Fruit fly (Drosophila melanogaster) whole organism, prepupa: Measurements from ENCODE around the gene pbl.
A peak's percentile ranks its signal among the peaks of the same experiment; 100 is the strongest.

Experiments
- CG10631 ChIP-seq: fragments of 200-800 bp; sonication (Bioruptor generic); optimal IDR thresholded peaks from 2 replicates; lab custom pipeline; 2016; ENCODE audit warnings: missing biosample characterization, missing genetic modification characterization
- CG15336 ChIP-seq: fragments of 200-800 bp; sonication (Bioruptor generic); IDR thresholded peaks from 2 replicates; pipeline ENCODE4 v1.3.6; 2022; ENCODE audit warnings: missing biosample characterization, missing genetic modification characterization
- CG1621 ChIP-seq: fragments of 200-800 bp; sonication (Bioruptor generic); optimal IDR thresholded peaks from 3 replicates; lab custom pipeline; 2018; ENCODE audit warnings: missing biosample characterization, mild to moderate bottlenecking, missing genetic modification characterization
- CG3032 ChIP-seq: fragments of 200-800 bp; optimal IDR thresholded peaks from 2 replicates; lab custom pipeline; 2019; ENCODE audit warnings: missing biosample characterization, mild to moderate bottlenecking, missing genetic modification characterization, moderate library complexity
- CG31627 ChIP-seq: fragments of 200-800 bp; sonication (Bioruptor generic); optimal IDR thresholded peaks from 3 replicates; lab custom pipeline; 2016; ENCODE audit warnings: missing biosample characterization, missing genetic modification characterization
- CG34406 ChIP-seq: fragments of 200-800 bp; sonication (Bioruptor generic); optimal IDR thresholded peaks from 3 replicates; lab custom pipeline; 2016; ENCODE audit warnings: missing biosample characterization, missing genetic modification characterization
- CG4318 ChIP-seq: fragments of 200-800 bp; sonication (Bioruptor generic); optimal IDR thresholded peaks from 3 replicates; lab custom pipeline; 2017; ENCODE audit warnings: missing biosample characterization, mild to moderate bottlenecking, missing genetic modification characterization
- CG6163 ChIP-seq: fragments of 200-800 bp; sonication (Bioruptor generic); IDR thresholded peaks from 3 replicates; pipeline ENCODE4 v1.3.6; 2022; ENCODE audit warnings: missing biosample characterization, missing genetic modification characterization
- CG6792 ChIP-seq: fragments of 200-800 bp; sonication (Bioruptor generic); optimal IDR thresholded peaks from 3 replicates; lab custom pipeline; 2016; ENCODE audit warnings: missing biosample characterization, missing genetic modification characterization
- CG7368 ChIP-seq: fragments of 200-800 bp; sonication (Bioruptor generic); optimal IDR thresholded peaks from 3 replicates; lab custom pipeline; 2016; ENCODE audit warnings: missing biosample characterization, missing genetic modification characterization
- CG8119 ChIP-seq: fragments of 200-800 bp; sonication (Bioruptor generic); IDR thresholded peaks from 3 replicates; pipeline ENCODE4 v1.3.6; 2022; ENCODE audit warnings: missing biosample characterization, missing genetic modification characterization
- CG8632 ChIP-seq: fragments of 200-800 bp; sonication (Bioruptor generic); optimal IDR thresholded peaks from 3 replicates; lab custom pipeline; 2016; ENCODE audit warnings: missing biosample characterization, missing genetic modification characterization
- CG9139 ChIP-seq: fragments of 200-800 bp; sonication (Bioruptor generic); optimal IDR thresholded peaks from 3 replicates; lab custom pipeline; 2017; ENCODE audit warnings: missing biosample characterization, mild to moderate bottlenecking, missing genetic modification characterization
- Eip78C ChIP-seq: fragments of 200-800 bp; sonication (Bioruptor generic); peaks from one replicate; lab custom pipeline; 2016; ENCODE audit warnings: missing biosample characterization, missing genetic modification characterization
- Gug ChIP-seq: fragments of 200-800 bp; sonication (Bioruptor generic); IDR thresholded peaks from 2 replicates; pipeline ENCODE4 v1.3.6; 2022; ENCODE audit warnings: missing biosample characterization, missing genetic modification characterization
- Hr39 ChIP-seq: fragments of 200-800 bp; sonication (Bioruptor generic); optimal IDR thresholded peaks from 2 replicates; lab custom pipeline; 2016; ENCODE audit warnings: missing biosample characterization, missing genetic modification characterization
- Lpt ChIP-seq: fragments of 200-800 bp; sonication (Bioruptor generic); optimal IDR thresholded peaks from 3 replicates; lab custom pipeline; 2016; ENCODE audit warnings: missing biosample characterization, missing genetic modification characterization
- Met ChIP-seq: fragments of 200-800 bp; sonication (Bioruptor generic); optimal IDR thresholded peaks from 3 replicates; lab custom pipeline; 2016; ENCODE audit warnings: missing biosample characterization, missing genetic modification characterization
- Smox ChIP-seq: fragments of 200-800 bp; sonication (Bioruptor generic); optimal IDR thresholded peaks from 3 replicates; lab custom pipeline; 2016; ENCODE audit warnings: missing biosample characterization, missing genetic modification characterization
- Sox14 ChIP-seq: fragments of 200-800 bp; sonication (Bioruptor generic); optimal IDR thresholded peaks from 3 replicates; lab custom pipeline; 2016; ENCODE audit warnings: missing biosample characterization, missing genetic modification characterization
- Sox15 ChIP-seq: fragments of 200-800 bp; sonication (Bioruptor generic); optimal IDR thresholded peaks from 3 replicates; lab custom pipeline; 2016; ENCODE audit warnings: missing biosample characterization, missing genetic modification characterization
- acj6 ChIP-seq: fragments of 200-800 bp; sonication (Bioruptor generic); optimal IDR thresholded peaks from 3 replicates; lab custom pipeline; 2016; ENCODE audit warnings: missing biosample characterization, missing genetic modification characterization
- eg ChIP-seq: fragments of 200-800 bp; sonication (Bioruptor generic); IDR thresholded peaks from 3 replicates; pipeline ENCODE4 v1.3.6; 2022; ENCODE audit warnings: missing biosample characterization, missing genetic modification characterization
- esn ChIP-seq: fragments of 200-800 bp; sonication (Bioruptor generic); optimal IDR thresholded peaks from 2 replicates; lab custom pipeline; 2016; ENCODE audit warnings: missing biosample characterization, mild to moderate bottlenecking, missing genetic modification characterization, moderate library complexity
- fkh ChIP-seq: fragments of 200-800 bp; sonication (Bioruptor generic); optimal IDR thresholded peaks from 3 replicates; lab custom pipeline; 2017; ENCODE audit warnings: missing biosample characterization, mild to moderate bottlenecking, missing genetic modification characterization, moderate library complexity
- lz ChIP-seq: fragments of 200-800 bp; sonication (Bioruptor generic); optimal IDR thresholded peaks from 3 replicates; lab custom pipeline; 2016; ENCODE audit warnings: missing biosample characterization, missing genetic modification characterization
- salr ChIP-seq, 2 experiments: fragments of 200-800 bp; sonication (Bioruptor generic); optimal IDR thresholded peaks; 3 replicates each; lab custom pipeline; 2016 to 2018; ENCODE audit warnings: missing biosample characterization in 2 of 2, missing genetic modification characterization in 2 of 2, mild to moderate bottlenecking in 1 of 2
- spab ChIP-seq: fragments of 200-800 bp; sonication (Bioruptor generic); optimal IDR thresholded peaks from 2 replicates; lab custom pipeline; 2017; ENCODE audit warnings: missing biosample characterization, mild to moderate bottlenecking, missing genetic modification characterization, missing genetic modification reagents
- ss ChIP-seq, 2 experiments: fragments of 200-800 bp; sonication (Bioruptor generic); optimal IDR thresholded peaks; 2 replicates in 1 of 2; 3 replicates in 1 of 2; lab custom pipeline; 2017 to 2018; ENCODE audit warnings: mild to moderate bottlenecking in 2 of 2, missing biosample characterization in 2 of 2, missing genetic modification characterization in 2 of 2, moderate library complexity in 1 of 2
- topi ChIP-seq: fragments of 200-800 bp; sonication (Bioruptor generic); optimal IDR thresholded peaks from 3 replicates; lab custom pipeline; 2016; ENCODE audit warnings: missing biosample characterization, missing genetic modification characterization
- vri ChIP-seq: fragments of 200-800 bp; sonication (Bioruptor generic); optimal IDR thresholded peaks from 3 replicates; lab custom pipeline; 2016; ENCODE audit warnings: missing biosample characterization, mild to moderate bottlenecking, missing genetic modification characterization

The pbl gene

DNA sequence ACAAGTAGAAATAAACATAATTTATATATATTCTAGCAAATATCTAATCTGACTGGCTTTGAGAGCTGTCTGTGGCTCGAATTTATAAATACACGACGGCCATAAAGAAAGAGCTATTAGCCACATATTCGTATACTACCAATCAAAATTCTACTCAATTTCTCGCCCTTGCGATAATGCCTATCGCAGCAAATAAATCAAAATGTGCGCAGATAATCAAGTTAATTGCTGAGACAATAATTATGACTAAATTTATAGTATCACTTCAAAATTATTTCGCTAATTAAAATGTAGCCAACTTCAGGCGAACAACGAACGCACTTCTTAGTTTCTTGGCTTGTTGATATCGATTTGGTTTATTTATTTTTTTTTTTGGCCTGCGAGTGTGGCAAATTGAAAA lies 40.1 kb upstream of the pbl start:
- TF ChIP-seq fkh (GFP tag; lab: Kevin White, UChicago) (no peak), vri (GFP tag; lab: Kevin White, UChicago) (peak; percentile 68), Gug (no peak), lz (no peak)

DNA sequence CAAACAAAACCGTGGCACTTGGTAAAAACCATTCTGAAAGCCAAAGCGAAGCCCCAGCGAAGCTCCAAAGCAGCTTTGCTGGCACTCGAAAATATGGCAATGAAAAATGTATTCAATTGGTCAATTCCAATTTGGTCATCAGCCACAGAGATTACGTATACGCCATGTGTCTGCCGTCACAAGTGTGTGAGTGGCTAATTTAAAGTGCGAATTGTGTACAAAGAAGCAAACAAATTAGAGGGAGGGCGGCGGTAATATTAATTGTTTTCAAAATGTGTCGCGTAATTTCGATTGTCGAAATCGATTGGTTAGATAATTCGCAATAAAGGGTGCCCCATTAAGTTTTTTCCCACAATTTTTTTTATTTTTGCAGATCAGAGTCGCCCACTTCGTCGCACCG lies 38.0 kb upstream of the pbl start:
- no peak for TF ChIP-seq CG8119 (GFP tag; lab: Robert Waterston, UW)
- peak; percentile 75 for TF ChIP-seq vri (GFP tag; lab: Kevin White, UChicago)
- no peak for TF ChIP-seq CG3032
- TF ChIP-seq, all 60 proteins: peak for 1

DNA sequence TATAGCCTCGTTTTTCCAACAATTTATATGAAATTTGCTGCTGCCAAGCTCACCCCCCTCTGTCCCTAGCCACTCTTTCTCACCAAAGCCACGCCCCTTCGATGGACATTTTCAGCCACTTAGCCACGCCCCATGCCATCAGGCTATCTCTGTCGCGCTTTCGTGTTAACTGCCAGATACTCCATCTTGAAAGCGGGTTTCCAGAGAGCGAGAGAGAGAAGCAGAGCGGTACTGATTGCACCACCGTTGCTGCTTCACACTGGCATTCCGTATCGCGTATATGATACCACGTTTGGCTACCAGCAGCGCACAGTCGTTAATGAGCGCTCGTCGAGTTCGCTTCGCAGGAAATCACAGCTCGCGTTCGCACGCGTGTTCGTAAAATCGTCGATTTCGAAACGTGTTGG lies 36.1 kb upstream of the pbl start, which contains the start of gene exex:
Gene exex, plus strand, starts transcription at position 307 of the 407 bp plus-strand sequence.
- TF ChIP-seq CG15336 (GFP tag; lab: Robert Waterston, UW) (no peak), Lpt (GFP tag; lab: Kevin White, UChicago) (no peak), vri (GFP tag; lab: Kevin White, UChicago) (peak; percentile 34), CG31627 (GFP tag; lab: Kevin White, UChicago) (no peak), Smox (GFP tag; lab: Kevin White, UChicago) (no peak), eg (GFP tag; lab: Robert Waterston, UW) (no peak; the same call in 2 of the 3 replicates), CG34406 (GFP tag; lab: Kevin White, UChicago) (no peak), CG8632 (GFP tag; lab: Kevin White, UChicago) (no peak), Sox14 (GFP tag; lab: Kevin White, UChicago) (peak; percentile 10), Eip78C (GFP tag; lab: Kevin White, UChicago) (peak; percentile 51), topi (GFP tag; lab: Kevin White, UChicago) (no peak), fkh (GFP tag; lab: Kevin White, UChicago) (peak; percentile 16), CG6163 (GFP tag; lab: Robert Waterston, UW) (no peak), salr (GFP tag; optimal IDR thresholded peaks at IDR 0.05; lab: Kevin White, UChicago) (no peak), CG8119 (GFP tag; lab: Robert Waterston, UW) (no peak), CG10631 (no peak)

DNA sequence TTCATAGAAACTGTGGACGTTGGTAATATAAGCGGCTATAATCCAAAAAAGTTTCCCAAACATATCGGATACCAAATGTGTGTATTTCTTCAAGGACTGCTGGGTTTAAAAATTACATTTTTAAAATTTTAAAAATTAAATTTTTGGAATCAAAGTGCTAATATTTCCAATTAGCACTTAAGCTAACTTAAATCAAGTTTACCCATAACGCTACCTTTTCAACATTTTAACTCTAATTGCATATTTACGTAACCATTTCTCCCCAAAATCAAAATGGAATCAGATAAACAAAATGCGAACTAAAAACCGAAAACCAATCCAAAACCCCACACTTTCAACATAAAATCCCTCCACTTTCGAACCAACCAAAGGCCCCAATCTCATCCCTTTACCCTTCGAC lies 34.5 kb upstream of the pbl start, which contains the start of gene CG43880:
Gene CG43880, minus strand, starts transcription at position 101 of the 400 bp plus-strand sequence.
- no peak for TF ChIP-seq spab
- no peak for TF ChIP-seq acj6 (GFP tag; lab: Kevin White, UChicago)
- no peak for TF ChIP-seq topi (GFP tag; lab: Kevin White, UChicago)
- no peak for TF ChIP-seq Sox15 (GFP tag; lab: Kevin White, UChicago)
- no peak for TF ChIP-seq Sox14 (GFP tag; lab: Kevin White, UChicago)
- TF ChIP-seq lz: no peak
- no peak for TF ChIP-seq CG9139 (GFP tag; lab: Kevin White, UChicago)
- TF ChIP-seq CG7368: no peak
- no peak for TF ChIP-seq Met (GFP tag; lab: Kevin White, UChicago)
- no peak for TF ChIP-seq CG8119 (GFP tag; lab: Robert Waterston, UW)
- no peak for TF ChIP-seq CG6792 (GFP tag; lab: Kevin White, UChicago)
- no peak for TF ChIP-seq CG3032
- no peak for TF ChIP-seq CG1621 (tag; lab: Kevin White, UChicago)
- TF ChIP-seq ss (GFP tag; optimal IDR thresholded peaks at IDR 0.05; lab: Kevin White, UChicago): no peak

DNA sequence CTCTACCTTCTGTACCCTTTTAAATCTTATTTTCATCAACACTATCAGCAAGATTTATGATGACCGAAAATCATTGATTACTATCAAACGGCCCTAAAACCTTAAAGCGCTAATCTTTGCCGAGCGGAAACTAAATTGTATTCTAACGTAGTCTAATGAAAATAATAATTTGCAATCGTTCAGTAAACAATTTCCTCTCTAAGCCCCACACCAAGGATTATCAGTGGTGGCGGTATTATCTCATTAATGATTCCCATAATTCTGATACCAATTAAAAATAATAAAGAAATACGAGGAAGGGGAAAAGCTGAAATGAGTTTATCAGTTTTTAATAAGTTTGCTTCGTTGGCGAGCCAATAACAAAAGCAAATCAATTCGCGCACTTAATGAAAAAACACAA lies 32.2 kb upstream of the pbl start:
- no peak for TF ChIP-seq Hr39 (GFP tag; lab: Kevin White, UChicago)
- TF ChIP-seq Eip78C (GFP tag; lab: Kevin White, UChicago): peak; percentile 27
- no peak for TF ChIP-seq Lpt (GFP tag; lab: Kevin White, UChicago)
- TF ChIP-seq vri (GFP tag; lab: Kevin White, UChicago): peak; percentile 17

DNA sequence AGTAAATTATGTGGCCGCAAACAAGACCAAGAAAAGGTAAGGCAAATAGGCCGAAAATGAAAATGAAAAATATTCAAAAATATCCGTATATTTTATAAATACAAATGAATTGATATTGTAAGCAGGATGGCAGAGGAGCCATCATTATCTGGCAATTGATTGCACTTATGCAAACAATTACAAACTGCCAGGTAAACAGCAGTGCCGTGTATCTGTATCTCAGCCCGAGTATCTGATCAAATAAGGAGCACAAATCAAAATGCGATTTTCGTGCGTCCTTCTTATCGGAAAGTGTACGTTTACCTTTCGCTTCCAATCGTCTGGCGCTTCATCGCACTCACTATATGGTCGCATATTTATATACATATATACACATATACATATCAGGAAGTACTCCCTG lies 31.3 kb upstream of the pbl start:
- peak; percentile 23 for TF ChIP-seq esn (GFP tag; lab: Kevin White, UChicago)
- TF ChIP-seq Eip78C (GFP tag; lab: Kevin White, UChicago): peak; percentile 61
- TF ChIP-seq fkh (GFP tag; lab: Kevin White, UChicago): peak; percentile 58
- no peak for TF ChIP-seq CG6792 (GFP tag; lab: Kevin White, UChicago)
- TF ChIP-seq CG4318 (GFP tag; lab: Kevin White, UChicago): no peak
- no peak for TF ChIP-seq eg (GFP tag; lab: Robert Waterston, UW)
- no peak for TF ChIP-seq acj6 (GFP tag; lab: Kevin White, UChicago)
- TF ChIP-seq, all 60 proteins: peak for 3
